Worm (Caenorhabditis elegans) whole organism, L2 larva: ENCODE results near the gene cdka-1.

Experiments
- C34F6.9 ChIP-seq: fragments of 150-350 bp; optimal IDR thresholded peaks from 2 replicates; lab custom pipeline; 2014; ENCODE audit warnings: missing biosample characterization, missing genetic modification characterization
- F13H6.1 ChIP-seq: sonication (generic microtip); optimal IDR thresholded peaks from 2 replicates; lab custom pipeline; 2016; ENCODE audit warnings: missing genetic modification characterization, missing compliant biosample characterization
- R02D3.7 ChIP-seq: fragments of 150-350 bp; optimal IDR thresholded peaks from 2 replicates; lab custom pipeline; 2014; ENCODE audit warnings: missing biosample characterization, missing genetic modification characterization
- Y55F3AM.14 ChIP-seq: fragments of 200-800 bp; sonication (Bioruptor generic); optimal IDR thresholded peaks from 2 replicates; lab custom pipeline; 2018; ENCODE audit warnings: mild to moderate bottlenecking, missing genetic modification characterization, missing compliant biosample characterization
- ZK546.5 ChIP-seq: sonication (generic microtip); optimal IDR thresholded peaks from 2 replicates; lab custom pipeline; 2017; ENCODE audit warnings: missing biosample characterization, missing genetic modification characterization
- alr-1 ChIP-seq: fragments of 150-350 bp; optimal IDR thresholded peaks from 2 replicates; lab custom pipeline; 2014; ENCODE audit warnings: missing biosample characterization, missing genetic modification characterization
- aly-2 ChIP-seq: fragments of 150-350 bp; optimal IDR thresholded peaks from 2 replicates; lab custom pipeline; 2014; ENCODE audit warnings: missing biosample characterization, missing genetic modification characterization
- ama-1 ChIP-seq: fragments of 150-350 bp; optimal IDR thresholded peaks from 2 replicates; lab custom pipeline; 2018; ENCODE audit warnings: inconsistent platforms
- blmp-1 ChIP-seq: sonication (generic microtip); optimal IDR thresholded peaks from 2 replicates; lab custom pipeline; 2017; ENCODE audit warnings: missing genetic modification characterization, mild to moderate bottlenecking, missing compliant biosample characterization, antibody characterized with exemption, moderate library complexity; ENCODE audit not compliant: insufficient read depth
- ceh-16 ChIP-seq: fragments of 150-350 bp; optimal IDR thresholded peaks from 2 replicates; lab custom pipeline; 2014; ENCODE audit warnings: missing biosample characterization, missing genetic modification characterization
- ceh-82 ChIP-seq: fragments of 150-350 bp; optimal IDR thresholded peaks from 2 replicates; lab custom pipeline; 2014; ENCODE audit warnings: missing biosample characterization, missing genetic modification characterization
- egl-27 ChIP-seq: sonication (generic microtip); optimal IDR thresholded peaks from 3 replicates; lab custom pipeline; 2017; ENCODE audit warnings: missing biosample characterization, missing genetic modification reagents, missing genetic modification characterization
- fos-1 ChIP-seq: fragments of 150-350 bp; optimal IDR thresholded peaks from 2 replicates; lab custom pipeline; 2014; ENCODE audit warnings: missing biosample characterization, missing genetic modification characterization
- gmeb-1 ChIP-seq: fragments of 150-350 bp; optimal IDR thresholded peaks from 2 replicates; lab custom pipeline; 2014; ENCODE audit warnings: missing biosample characterization, missing genetic modification characterization
- lin-11 ChIP-seq: fragments of 150-350 bp; sonication (generic microtip); optimal IDR thresholded peaks from 2 replicates; lab custom pipeline; 2014; ENCODE audit warnings: missing biosample characterization, missing genetic modification characterization, inconsistent platforms, mixed read lengths
- lin-13 ChIP-seq: fragments of 150-350 bp; optimal IDR thresholded peaks from 2 replicates; lab custom pipeline; 2014; ENCODE audit warnings: missing biosample characterization, missing genetic modification reagents, missing genetic modification characterization
- lin-39 ChIP-seq: fragments of 150-350 bp; optimal IDR thresholded peaks from 2 replicates; lab custom pipeline; 2014; ENCODE audit warnings: missing biosample characterization, missing genetic modification reagents, missing genetic modification characterization
- lsy-2 ChIP-seq, 2 experiments: fragments of 150-350 bp in 1 of 2; sonication (generic microtip) in 1 of 2; optimal IDR thresholded peaks; 2 replicates each; lab custom pipeline; 2014 to 2017; ENCODE audit warnings: missing biosample characterization in 2 of 2, missing genetic modification characterization in 2 of 2
- mab-5 ChIP-seq: fragments of 150-350 bp; optimal IDR thresholded peaks from 2 replicates; lab custom pipeline; 2014; ENCODE audit warnings: missing biosample characterization, missing genetic modification characterization
- mbf-1 ChIP-seq: sonication (generic microtip); optimal IDR thresholded peaks from 2 replicates; lab custom pipeline; 2017; ENCODE audit warnings: missing biosample characterization, missing genetic modification characterization
- nhr-10 ChIP-seq: sonication (generic microtip); optimal IDR thresholded peaks from 2 replicates; lab custom pipeline; 2017; ENCODE audit warnings: missing biosample characterization, missing genetic modification characterization
- nhr-11 ChIP-seq: fragments of 150-350 bp; optimal IDR thresholded peaks from 2 replicates; lab custom pipeline; 2014; ENCODE audit warnings: missing biosample characterization, missing genetic modification characterization
- nhr-12 ChIP-seq: fragments of 150-350 bp; optimal IDR thresholded peaks from 2 replicates; lab custom pipeline; 2014; ENCODE audit warnings: missing biosample characterization, missing genetic modification characterization
- nhr-129 ChIP-seq: fragments of 150-350 bp; optimal IDR thresholded peaks from 2 replicates; lab custom pipeline; 2014; ENCODE audit warnings: missing biosample characterization, missing genetic modification characterization
- nhr-21 ChIP-seq: fragments of 150-350 bp; optimal IDR thresholded peaks from 2 replicates; lab custom pipeline; 2014; ENCODE audit warnings: missing biosample characterization, missing genetic modification characterization
- nhr-237 ChIP-seq: fragments of 150-350 bp; optimal IDR thresholded peaks from 2 replicates; lab custom pipeline; 2014; ENCODE audit warnings: missing biosample characterization, missing genetic modification characterization
- nhr-25 ChIP-seq: fragments of 150-350 bp; sonication (generic microtip); optimal IDR thresholded peaks from 3 replicates; lab custom pipeline; 2014; ENCODE audit warnings: missing biosample characterization, missing genetic modification characterization
- nhr-77 ChIP-seq: fragments of 150-350 bp; optimal IDR thresholded peaks from 2 replicates; lab custom pipeline; 2014; ENCODE audit warnings: missing biosample characterization, missing genetic modification characterization
- peb-1 ChIP-seq: fragments of 150-350 bp; optimal IDR thresholded peaks from 2 replicates; lab custom pipeline; 2014; ENCODE audit warnings: missing biosample characterization, missing genetic modification characterization
- sem-4 ChIP-seq: fragments of 150-350 bp; optimal IDR thresholded peaks from 2 replicates; lab custom pipeline; 2014; ENCODE audit warnings: missing biosample characterization, missing genetic modification reagents, missing genetic modification characterization
- skn-1 ChIP-seq: sonication (generic microtip); optimal IDR thresholded peaks from 2 replicates; lab custom pipeline; 2017; ENCODE audit warnings: missing biosample characterization, missing genetic modification characterization
- sma-3 ChIP-seq: sonication (generic microtip); optimal IDR thresholded peaks from 2 replicates; lab custom pipeline; 2016; ENCODE audit warnings: missing genetic modification reagents, missing genetic modification characterization, missing compliant biosample characterization
- sma-9 ChIP-seq, 2 experiments: fragments of 150-350 bp in 1 of 2; sonication (generic microtip) in 1 of 2; optimal IDR thresholded peaks; 2 replicates each; lab custom pipeline; 2014 to 2016; ENCODE audit warnings: missing genetic modification characterization in 2 of 2, mild to moderate bottlenecking in 1 of 2, missing biosample characterization in 1 of 2, missing compliant biosample characterization in 1 of 2, missing genetic modification reagents in 1 of 2, moderate library complexity in 1 of 2
- snpc-4 ChIP-seq: fragments of 150-350 bp; optimal IDR thresholded peaks from 2 replicates; lab custom pipeline; 2014; ENCODE audit warnings: missing biosample characterization, missing genetic modification characterization
- unc-39 ChIP-seq: fragments of 150-350 bp; optimal IDR thresholded peaks from 2 replicates; lab custom pipeline; 2014; ENCODE audit warnings: missing biosample characterization, missing genetic modification characterization
- unc-55 ChIP-seq: fragments of 150-350 bp; sonication (generic microtip); optimal IDR thresholded peaks from 3 replicates; lab custom pipeline; 2014; ENCODE audit warnings: missing biosample characterization, missing genetic modification reagents, missing genetic modification characterization
- zag-1 ChIP-seq: fragments of 150-350 bp; optimal IDR thresholded peaks from 2 replicates; lab custom pipeline; 2014; ENCODE audit warnings: missing biosample characterization, missing genetic modification characterization
- ztf-1 ChIP-seq: fragments of 200-800 bp; sonication (Bioruptor generic); conservative IDR thresholded peaks from 2 replicates; pipeline ENCODE4 v1.3.6; 2022; ENCODE audit warnings: missing genetic modification characterization, missing compliant biosample characterization
- ztf-11 ChIP-seq: sonication (generic microtip); optimal IDR thresholded peaks from 2 replicates; lab custom pipeline; 2017; ENCODE audit warnings: missing biosample characterization, missing genetic modification characterization
- ztf-4 ChIP-seq: fragments of 150-350 bp; optimal IDR thresholded peaks from 2 replicates; lab custom pipeline; 2014; ENCODE audit warnings: missing biosample characterization, missing genetic modification characterization

cdka-1 gene

ce11 chrIII:4649811-4650544 is 8.6 kb upstream of the cdka-1 start, which contains the start of gene ppm-2:
Gene ppm-2 (plus strand): TSS chrIII:4650494.
- TF ChIP-seq gmeb-1 (tag; lab: Kevin White, UChicago) (peak; percentile 52), lsy-2 (tag; optimal IDR thresholded peaks at IDR 0.05; lab: Kevin White, UChicago) (no peak), ztf-4 (tag; lab: Kevin White, UChicago) (peak; percentile 7), sma-3 (GFP tag; lab: Kevin White, UChicago) (peak; percentile 0), fos-1 (tag; lab: Kevin White, UChicago) (peak; percentile 35), sma-9 (GFP tag; optimal IDR thresholded peaks at IDR 0.05; lab: Kevin White, UChicago) (peak; percentile 64), sma-9 (tag; optimal IDR thresholded peaks at IDR 0.05; lab: Kevin White, UChicago) (no peak), ZK546.5 (tag; lab: Kevin White, UChicago) (no peak), ama-1 (lab: Kevin White, UChicago) (peak; percentile 36)

- no peak for TF ChIP-seq skn-1 (tag; lab: Kevin White, UChicago)
- no peak for TF ChIP-seq unc-55
- no peak for TF ChIP-seq nhr-12 (tag; lab: Kevin White, UChicago)
- no peak for TF ChIP-seq peb-1 (tag; lab: Kevin White, UChicago)
- no peak for TF ChIP-seq R02D3.7
- no peak for TF ChIP-seq ztf-1 (GFP tag; lab: Robert Waterston, UW)
- TF ChIP-seq ama-1 (lab: Kevin White, UChicago) = no peak
- TF ChIP-seq ceh-16 (tag; lab: Kevin White, UChicago) = no peak
- TF ChIP-seq unc-39 (tag; lab: Kevin White, UChicago) = no peak
- TF ChIP-seq, all 48 proteins: peak for 0
These were observed 5.2 kb upstream of the cdka-1 start for ce11 chrIII:4653374-4653773.

- TF ChIP-seq gmeb-1 (tag; lab: Kevin White, UChicago) (no peak), sma-9 (GFP tag; optimal IDR thresholded peaks at IDR 0.05; lab: Kevin White, UChicago) (no peak), sma-9 (tag; optimal IDR thresholded peaks at IDR 0.05; lab: Kevin White, UChicago) (no peak), blmp-1 (tag; lab: Kevin White, UChicago) (no peak), ztf-4 (tag; lab: Kevin White, UChicago) (peak; percentile 17), fos-1 (tag; lab: Kevin White, UChicago) (no peak), lin-39 (tag; lab: Kevin White, UChicago) (no peak)
These were observed 4.7 kb upstream of the cdka-1 start for ce11 chrIII:4653912-4654311.

ce11 chrIII:4655402-4655801 is 3.2 kb upstream of the cdka-1 start, which contains the start of gene T23F11.2:
Gene T23F11.2 (minus strand): TSS chrIII:4655502.
- TF ChIP-seq nhr-77 (tag; lab: Kevin White, UChicago) (no peak), lin-13 (GFP tag; lab: Kevin White, UChicago) (no peak), mbf-1 (no peak)
- TF ChIP-seq, all 48 proteins: peak for 0

ce11 chrIII:4656415-4656814 is 2.2 kb upstream of the cdka-1 start:
- TF ChIP-seq peb-1 (tag; lab: Kevin White, UChicago) = no peak
- no peak for TF ChIP-seq fos-1 (tag; lab: Kevin White, UChicago)
- peak; percentile 45 for TF ChIP-seq egl-27
- TF ChIP-seq ceh-82 (tag; lab: Kevin White, UChicago) = no peak
- TF ChIP-seq ztf-11 (tag; lab: Kevin White, UChicago) = no peak
- no peak for TF ChIP-seq nhr-10 (tag; lab: Kevin White, UChicago)
- TF ChIP-seq C34F6.9 (tag; lab: Kevin White, UChicago) = peak; percentile 83
- peak; percentile 40 for TF ChIP-seq mab-5 (tag; lab: Kevin White, UChicago)
- peak; percentile 35 for TF ChIP-seq sma-9 (GFP tag; optimal IDR thresholded peaks at IDR 0.05; lab: Kevin White, UChicago)
- no peak for TF ChIP-seq sma-9 (tag; optimal IDR thresholded peaks at IDR 0.05; lab: Kevin White, UChicago)
- no peak for TF ChIP-seq nhr-77 (tag; lab: Kevin White, UChicago)
- TF ChIP-seq ztf-4 (tag; lab: Kevin White, UChicago) = no peak
- no peak for TF ChIP-seq nhr-11 (tag; lab: Kevin White, UChicago)
- peak; percentile 68 for TF ChIP-seq nhr-129
- TF ChIP-seq zag-1 (tag; lab: Kevin White, UChicago) = peak; percentile 88
- TF ChIP-seq ama-1 (lab: Kevin White, UChicago) = no peak
- no peak for TF ChIP-seq nhr-12 (tag; lab: Kevin White, UChicago)
- TF ChIP-seq lin-13 (GFP tag; lab: Kevin White, UChicago) = peak; percentile 36
- peak; percentile 69 for TF ChIP-seq Y55F3AM.14 (GFP tag; lab: Kevin White, UChicago)
- TF ChIP-seq sem-4 = peak; percentile 42
- no peak for TF ChIP-seq nhr-21 (tag; lab: Kevin White, UChicago)
- TF ChIP-seq unc-55 = peak; percentile 91
- TF ChIP-seq mbf-1 = no peak
- TF ChIP-seq F13H6.1 (tag; lab: Kevin White, UChicago) = peak; percentile 63
- no peak for TF ChIP-seq ZK546.5 (tag; lab: Kevin White, UChicago)
- no peak for TF ChIP-seq ceh-16 (tag; lab: Kevin White, UChicago)
- no peak for TF ChIP-seq nhr-237
- TF ChIP-seq R02D3.7 = no peak
- no peak for TF ChIP-seq alr-1 (tag; lab: Kevin White, UChicago)
- TF ChIP-seq lin-11 = peak; percentile 70
- peak; percentile 28 for TF ChIP-seq snpc-4 (tag; lab: Kevin White, UChicago)
- no peak for TF ChIP-seq ztf-1 (GFP tag; lab: Robert Waterston, UW)
- TF ChIP-seq blmp-1 (tag; lab: Kevin White, UChicago) = no peak
- no peak for TF ChIP-seq nhr-25 (tag; lab: Kevin White, UChicago)
- no peak for TF ChIP-seq aly-2 (tag; lab: Kevin White, UChicago)
